Worm (Caenorhabditis elegans) whole organism, young adult: ENCODE results near the gene nep-4.
"Not testable (repeated sequence)": the region's sequence is repeated elsewhere in the genome, so short reads cannot be mapped to it uniquely, and the experiment has no call there.

Experiments used
- B0035.1 ChIP-seq: sonication (generic microtip); optimal IDR thresholded peaks from 2 replicates; lab custom pipeline; 2016; ENCODE audit warnings: missing genetic modification characterization, mild to moderate bottlenecking, missing compliant biosample characterization, missing genotype, missing genetic modification reagents
- B0261.1 ChIP-seq: sonication (generic microtip); optimal IDR thresholded peaks from 2 replicates; lab custom pipeline; 2016; ENCODE audit warnings: mild to moderate bottlenecking, missing genetic modification characterization, moderate library complexity, missing compliant biosample characterization
- B0336.3 ChIP-seq: fragments of 200-800 bp; sonication (Bioruptor generic); IDR thresholded peaks from 2 replicates; pipeline ENCODE4 v1.3.6; 2022; ENCODE audit warnings: missing genetic modification characterization, missing compliant biosample characterization
- C06A6.2 ChIP-seq: fragments of 200-800 bp; sonication (Bioruptor generic); conservative IDR thresholded peaks from 2 replicates; pipeline ENCODE4 v1.3.6; 2022; ENCODE audit warnings: missing genetic modification characterization, missing compliant biosample characterization
- F10E7.11 ChIP-seq: sonication (generic microtip); optimal IDR thresholded peaks from 2 replicates; lab custom pipeline; 2017; ENCODE audit warnings: mild to moderate bottlenecking, missing genetic modification characterization, moderate library complexity, missing compliant biosample characterization
- F33H1.4 ChIP-seq: fragments of 200-800 bp; sonication (Bioruptor generic); IDR thresholded peaks from 2 replicates; pipeline ENCODE4 v1.3.6; 2022; ENCODE audit warnings: missing genetic modification reagents, missing genetic modification characterization, missing compliant biosample characterization
- T26A5.8 ChIP-seq: sonication (generic microtip); optimal IDR thresholded peaks from 2 replicates; lab custom pipeline; 2016; ENCODE audit warnings: missing genetic modification characterization, missing compliant biosample characterization
- Y56A3A.18 ChIP-seq: fragments of 200-800 bp; sonication (Bioruptor generic); IDR thresholded peaks from 2 replicates; pipeline ENCODE4 v1.3.6; 2022; ENCODE audit warnings: missing genetic modification reagents, missing genetic modification characterization, missing compliant biosample characterization
- Y67H2A.10 ChIP-seq: fragments of 200-800 bp; sonication (Bioruptor generic); conservative IDR thresholded peaks from 2 replicates; pipeline ENCODE4 v1.3.6; 2022; ENCODE audit warnings: missing genetic modification reagents, missing genetic modification characterization, missing compliant biosample characterization
- ceh-58 ChIP-seq: fragments of 200-800 bp; sonication (Bioruptor generic); IDR thresholded peaks from 2 replicates; pipeline ENCODE4 v1.3.6; 2022; ENCODE audit warnings: missing genetic modification characterization, missing compliant biosample characterization
- ceh-91 ChIP-seq: fragments of 200-800 bp; sonication (Bioruptor generic); IDR thresholded peaks from 2 replicates; pipeline ENCODE4 v1.3.6; 2022; ENCODE audit warnings: missing genetic modification reagents, missing genetic modification characterization, missing compliant biosample characterization
- efl-1 ChIP-seq: fragments of 150-350 bp; optimal IDR thresholded peaks from 2 replicates; lab custom pipeline; 2014; ENCODE audit warnings: missing biosample characterization, missing genetic modification reagents, missing genetic modification characterization
- ets-4 ChIP-seq: fragments of 200-800 bp; sonication (Bioruptor generic); optimal IDR thresholded peaks from 2 replicates; lab custom pipeline; 2018; ENCODE audit warnings: mild to moderate bottlenecking, missing genetic modification characterization, missing compliant biosample characterization
- hlh-12 ChIP-seq: sonication (generic microtip); optimal IDR thresholded peaks from 2 replicates; lab custom pipeline; 2016; ENCODE audit warnings: missing genetic modification characterization, missing compliant biosample characterization
- hlh-26 ChIP-seq: fragments of 200-800 bp; sonication (Bioruptor generic); conservative IDR thresholded peaks from 2 replicates; pipeline ENCODE4 v1.3.6; 2022; ENCODE audit warnings: missing genetic modification reagents, missing genetic modification characterization, missing compliant biosample characterization
- hmg-1.2 ChIP-seq: fragments of 200-800 bp; sonication (Bioruptor generic); IDR thresholded peaks from 2 replicates; pipeline ENCODE4 v1.3.6; 2022; ENCODE audit warnings: missing genetic modification reagents, missing genetic modification characterization, missing compliant biosample characterization
- let-607 ChIP-seq, 2 experiments: fragments of 200-800 bp in 1 of 2; sonication (Bioruptor generic) in 1 of 2; sonication (generic microtip) in 1 of 2; optimal IDR thresholded peaks; 2 replicates each; lab custom pipeline; 2016 to 2018; ENCODE audit warnings: mild to moderate bottlenecking in 2 of 2, missing compliant biosample characterization in 2 of 2, missing genetic modification characterization in 2 of 2, moderate library complexity in 2 of 2, missing genotype in 1 of 2
- lin-40 ChIP-seq: sonication (generic microtip); optimal IDR thresholded peaks from 2 replicates; lab custom pipeline; 2016; ENCODE audit warnings: missing genetic modification characterization, mild to moderate bottlenecking, missing compliant biosample characterization, missing genotype, missing genetic modification reagents
- lin-54 ChIP-seq: fragments of 200-800 bp; sonication (Bioruptor generic); optimal IDR thresholded peaks from 2 replicates; lab custom pipeline; 2018; ENCODE audit warnings: mild to moderate bottlenecking, missing genetic modification characterization, missing compliant biosample characterization
- lir-1 ChIP-seq: fragments of 200-800 bp; sonication (Bioruptor generic); conservative IDR thresholded peaks from 2 replicates; pipeline ENCODE4 v1.3.6; 2022; ENCODE audit warnings: missing genetic modification reagents, missing genetic modification characterization, missing compliant biosample characterization
- lsy-27 ChIP-seq: sonication (generic microtip); optimal IDR thresholded peaks from 2 replicates; lab custom pipeline; 2017; ENCODE audit warnings: missing genetic modification characterization, mild to moderate bottlenecking, missing compliant biosample characterization, antibody characterized with exemption, missing genotype, borderline replicate concordance; ENCODE audit not compliant: insufficient read depth
- madf-6 ChIP-seq: fragments of 200-800 bp; sonication (Bioruptor generic); IDR thresholded peaks from 2 replicates; pipeline ENCODE4 v1.3.6; 2022; ENCODE audit warnings: missing genetic modification reagents, missing genetic modification characterization, missing compliant biosample characterization
- mes-4 ChIP-seq: sonication (generic microtip); optimal IDR thresholded peaks from 2 replicates; lab custom pipeline; 2016; ENCODE audit warnings: missing genotype, missing genetic modification characterization, missing compliant biosample characterization
- nhr-120 ChIP-seq: fragments of 200-800 bp; sonication (Bioruptor generic); IDR thresholded peaks from 2 replicates; pipeline ENCODE4 v1.3.6; 2022; ENCODE audit warnings: missing genetic modification characterization, missing compliant biosample characterization
- nhr-27 ChIP-seq: fragments of 200-800 bp; sonication (Bioruptor generic); optimal IDR thresholded peaks from 2 replicates; lab custom pipeline; 2018; ENCODE audit warnings: mild to moderate bottlenecking, missing genetic modification characterization, moderate library complexity, missing compliant biosample characterization
- nhr-80 ChIP-seq: sonication (generic microtip); optimal IDR thresholded peaks from 2 replicates; lab custom pipeline; 2016; ENCODE audit warnings: missing genetic modification characterization, missing compliant biosample characterization
- sea-2 ChIP-seq: fragments of 200-800 bp; sonication (Bioruptor generic); IDR thresholded peaks from 2 replicates; pipeline ENCODE4 v1.3.6; 2022; ENCODE audit warnings: missing genetic modification characterization, missing compliant biosample characterization
- snpc-1.1 ChIP-seq: sonication (generic microtip); optimal IDR thresholded peaks from 2 replicates; lab custom pipeline; 2017; ENCODE audit warnings: missing genetic modification characterization, mild to moderate bottlenecking, missing compliant biosample characterization, antibody characterized with exemption, moderate library complexity, missing genotype, missing genetic modification reagents; ENCODE audit not compliant: insufficient read depth
- snpc-4 ChIP-seq, 5 experiments: fragments of 150-350 bp in 1 of 5; sonication (generic microtip) in 4 of 5; optimal IDR thresholded peaks; 2 replicates each; lab custom pipeline; 2014 to 2018; ENCODE audit warnings: missing genetic modification characterization in 5 of 5, missing biosample characterization in 3 of 5, antibody characterized with exemption in 2 of 5, mild to moderate bottlenecking in 2 of 5, missing compliant biosample characterization in 2 of 5, missing genotype in 2 of 5, moderate library complexity in 2 of 5, missing genetic modification reagents in 1 of 5
- zim-3 ChIP-seq: sonication (generic microtip); optimal IDR thresholded peaks from 2 replicates; lab custom pipeline; 2017; ENCODE audit warnings: mild to moderate bottlenecking, missing genetic modification characterization, moderate library complexity, missing compliant biosample characterization
- ztf-22 ChIP-seq: fragments of 200-800 bp; sonication (Bioruptor generic); optimal IDR thresholded peaks from 2 replicates; lab custom pipeline; 2018; ENCODE audit warnings: mild to moderate bottlenecking, missing genetic modification characterization, moderate library complexity, missing compliant biosample characterization

nep-4 gene

DNA sequence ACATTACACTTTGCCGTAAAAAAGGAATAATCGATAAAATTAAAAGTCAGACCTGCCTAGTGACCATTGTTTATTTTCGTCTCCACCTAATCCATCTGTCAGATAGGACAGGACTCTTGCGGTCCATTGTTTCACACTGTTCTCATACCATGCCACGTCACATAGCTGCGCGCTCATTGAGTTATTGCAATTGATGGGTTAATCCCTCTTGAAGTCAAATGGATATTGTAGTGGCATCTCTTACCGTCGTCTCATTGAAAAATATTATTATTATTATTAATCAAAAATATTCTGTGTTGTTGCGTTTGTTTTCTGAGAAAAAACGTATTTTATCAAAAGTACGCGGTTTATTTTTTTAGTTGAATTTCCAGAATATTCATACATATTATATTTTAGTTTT lies 25.0 kb upstream of the nep-4 start:
- no peak for TF ChIP-seq lsy-27 (tag; lab: Kevin White, UChicago)
- no peak for TF ChIP-seq B0261.1 (tag; lab: Kevin White, UChicago)
- no peak for TF ChIP-seq B0035.1 (tag; lab: Kevin White, UChicago)
- no peak for TF ChIP-seq ceh-58 (GFP tag; lab: Robert Waterston, UW)
- TF ChIP-seq hlh-26 (GFP tag; lab: Robert Waterston, UW): no peak

DNA sequence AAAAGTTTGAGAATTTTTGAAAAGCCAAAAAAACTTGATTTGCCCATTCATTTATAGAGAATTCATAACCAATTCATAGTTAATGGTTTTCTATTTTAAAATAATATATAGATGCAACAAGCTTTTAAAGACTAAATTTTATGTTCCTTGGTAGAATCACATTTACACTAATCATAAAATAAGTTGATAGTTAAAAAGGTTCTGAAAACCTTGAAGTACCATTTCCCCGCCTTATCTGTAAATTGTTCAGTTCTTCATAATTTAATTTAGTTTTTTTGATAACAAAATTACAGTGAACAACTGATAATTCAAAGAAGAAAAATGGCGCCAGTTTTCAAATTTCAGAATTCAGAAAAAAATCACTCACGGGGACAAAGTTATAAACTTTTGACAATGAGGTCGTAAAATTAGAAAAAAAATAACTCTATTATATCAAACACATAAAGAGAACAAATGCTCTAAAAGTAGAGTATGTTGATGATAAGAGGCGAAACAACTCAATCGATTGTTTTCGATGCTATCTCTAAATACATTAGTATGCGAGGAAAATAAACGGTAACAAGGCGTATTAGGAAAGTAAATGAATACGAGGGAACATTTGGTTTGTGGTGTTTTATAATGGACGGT lies 22.1 kb upstream of the nep-4 start, which contains the start of gene F41C6.7:
TSS of gene F41C6.7 (minus strand) at position 51 of the 627 bp plus-strand sequence.
- TF ChIP-seq madf-6 (GFP tag; lab: Robert Waterston, UW) (no peak), F33H1.4 (no peak), nhr-120 (GFP tag; lab: Robert Waterston, UW) (no peak), nhr-80 (tag; lab: Kevin White, UChicago) (peak; percentile 40)
- TF ChIP-seq, all 124 proteins: peak for 1

- TF ChIP-seq hlh-12 (tag; lab: Kevin White, UChicago) (no peak), zim-3 (tag; lab: Kevin White, UChicago) (no peak), T26A5.8 (no peak), snpc-4 (GFP tag; optimal IDR thresholded peaks at IDR 0.05; lab: Kevin White, UChicago) (no peak), snpc-4 (tag; optimal IDR thresholded peaks at IDR 0.05; lab: Kevin White, UChicago) (no peak), F10E7.11 (tag; lab: Kevin White, UChicago) (no peak), ztf-22 (GFP tag; lab: Kevin White, UChicago) (no peak), let-607 (tag; optimal IDR thresholded peaks at IDR 0.05; lab: Kevin White, UChicago) (no peak), B0336.3 (GFP tag; lab: Robert Waterston, UW) (no peak), sea-2 (no peak), hmg-1.2 (GFP tag; lab: Robert Waterston, UW) (no peak), lin-40 (no peak)
These were observed 21.2 kb upstream of the nep-4 start for ce11 chrX:6884439-6884838.

DNA sequence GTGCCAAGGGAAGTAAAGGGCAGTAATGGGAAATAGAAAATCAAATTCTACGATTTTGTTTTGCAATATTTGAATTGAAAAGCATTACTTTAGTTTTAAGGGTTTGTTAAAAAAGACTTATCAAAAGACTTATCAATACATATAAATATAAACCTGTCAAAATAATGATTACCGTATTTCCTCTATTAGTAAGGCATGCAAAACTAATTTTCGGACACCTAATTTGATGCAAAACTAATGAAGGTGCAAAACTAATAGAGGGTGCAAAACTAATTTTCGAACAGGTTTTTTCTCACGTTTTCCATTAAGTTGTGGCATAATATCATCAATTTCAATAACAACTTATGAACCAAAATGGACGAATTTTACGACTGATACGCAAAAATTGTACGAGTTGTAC lies 18.6 kb upstream of the nep-4 start, which contains the start of gene F41C6.6:
TSS of gene F41C6.6 (minus strand) at position 101 of the 400 bp plus-strand sequence.
- not testable (repeated sequence) for TF ChIP-seq lir-1 (GFP tag; lab: Robert Waterston, UW); C06A6.2 (GFP tag; lab: Robert Waterston, UW); snpc-1.1

- TF ChIP-seq ceh-91 (GFP tag; lab: Robert Waterston, UW): no peak
- TF ChIP-seq Y67H2A.10: no peak
- no peak for TF ChIP-seq lin-54 (GFP tag; lab: Kevin White, UChicago)
- TF ChIP-seq Y56A3A.18: no peak
- no peak for TF ChIP-seq ets-4
- no peak for TF ChIP-seq ceh-58 (GFP tag; lab: Robert Waterston, UW)
- TF ChIP-seq snpc-4 (GFP tag; optimal IDR thresholded peaks at IDR 0.05; lab: Kevin White, UChicago): no peak
- no peak for TF ChIP-seq snpc-4 (tag; optimal IDR thresholded peaks at IDR 0.05; lab: Kevin White, UChicago)
- TF ChIP-seq nhr-27 (tag; lab: Kevin White, UChicago): no peak
- TF ChIP-seq lin-40: no peak
- no peak for TF ChIP-seq sea-2
- no peak for TF ChIP-seq mes-4
- no peak for TF ChIP-seq let-607 (tag; optimal IDR thresholded peaks at IDR 0.05; lab: Kevin White, UChicago)
- TF ChIP-seq efl-1: no peak
These were observed 14.2 kb upstream of the nep-4 start, which contains the start of gene col-173 for ce11 chrX:6877436-6877835. TSS of gene col-173 (minus strand) at chrX:6877536.
